Fruit fly (Drosophila melanogaster) whole organism, pupa: Measurements from ENCODE around the gene Prdm13.

Experiments
- CG10348 ChIP-seq: fragments of 200-800 bp; sonication (Bioruptor generic); IDR thresholded peaks from 2 replicates; pipeline ENCODE4 v1.3.6; 2022; ENCODE audit warnings: missing biosample characterization, missing genetic modification characterization
- CG12605 ChIP-seq: fragments of 200-800 bp; sonication (Bioruptor generic); IDR thresholded peaks from 2 replicates; pipeline ENCODE4 v1.3.6; 2022; ENCODE audit warnings: missing biosample characterization, missing genetic modification characterization
- CG14655 ChIP-seq: fragments of 200-800 bp; sonication (Bioruptor generic); optimal IDR thresholded peaks from 3 replicates; lab custom pipeline; 2017; ENCODE audit warnings: mild to moderate bottlenecking, missing biosample characterization, missing genetic modification reagents, missing genetic modification characterization
- CG15710 ChIP-seq: fragments of 200-800 bp; sonication (Bioruptor generic); optimal IDR thresholded peaks from 2 replicates; lab custom pipeline; 2018; ENCODE audit warnings: missing biosample characterization, mild to moderate bottlenecking, missing genetic modification characterization, moderate library complexity
- CG17806 ChIP-seq: fragments of 200-800 bp; sonication (Bioruptor generic); optimal IDR thresholded peaks from 2 replicates; lab custom pipeline; 2018; ENCODE audit warnings: missing biosample characterization, mild to moderate bottlenecking, missing genetic modification characterization, moderate library complexity
- CG34367 ChIP-seq: fragments of 200-800 bp; sonication (Bioruptor generic); optimal IDR thresholded peaks from 2 replicates; lab custom pipeline; 2018; ENCODE audit warnings: missing biosample characterization, mild to moderate bottlenecking, missing genetic modification characterization
- CG4496 ChIP-seq: fragments of 200-800 bp; sonication (Bioruptor generic); IDR thresholded peaks from 3 replicates; pipeline ENCODE4 v1.3.6; 2022; ENCODE audit warnings: missing biosample characterization, missing genetic modification characterization
- CG8159 ChIP-seq: fragments of 200-800 bp; sonication (Bioruptor generic); optimal IDR thresholded peaks from 3 replicates; lab custom pipeline; 2018; ENCODE audit warnings: missing biosample characterization, mild to moderate bottlenecking, missing genetic modification characterization, moderate library complexity
- CG9948 ChIP-seq: fragments of 200-800 bp; sonication (Bioruptor generic); optimal IDR thresholded peaks from 2 replicates; lab custom pipeline; 2018; ENCODE audit warnings: missing biosample characterization, mild to moderate bottlenecking, missing genetic modification characterization, moderate library complexity
- D1 ChIP-seq: fragments of 200-800 bp; sonication (Bioruptor generic); optimal IDR thresholded peaks from 2 replicates; lab custom pipeline; 2018; ENCODE audit warnings: missing biosample characterization, mild to moderate bottlenecking, missing genetic modification characterization, moderate library complexity
- EcR ChIP-seq: fragments of 200-800 bp; sonication (Bioruptor generic); optimal IDR thresholded peaks from 3 replicates; lab custom pipeline; 2019; ENCODE audit warnings: missing biosample characterization, missing genetic modification characterization, mild to moderate bottlenecking, moderate library complexity, missing genetic modification reagents
- Ets98B ChIP-seq: fragments of 200-800 bp; sonication (Bioruptor generic); IDR thresholded peaks from 2 replicates; pipeline ENCODE4 v1.3.6; 2022; ENCODE audit warnings: missing biosample characterization, missing genetic modification characterization
- Pif1A ChIP-seq: fragments of 200-800 bp; sonication (Bioruptor generic); optimal IDR thresholded peaks from 3 replicates; lab custom pipeline; 2016; ENCODE audit warnings: missing biosample characterization, missing genetic modification characterization
- Pif1B ChIP-seq: fragments of 200-800 bp; sonication (Bioruptor generic); optimal IDR thresholded peaks from 3 replicates; lab custom pipeline; 2016; ENCODE audit warnings: missing biosample characterization, missing genetic modification characterization
- Snoo ChIP-seq: fragments of 200-800 bp; sonication (Bioruptor generic); optimal IDR thresholded peaks from 3 replicates; lab custom pipeline; 2017; ENCODE audit warnings: missing biosample characterization, mild to moderate bottlenecking, missing genetic modification characterization, inconsistent platforms
- fd96Ca ChIP-seq: fragments of 200-800 bp; sonication (Bioruptor generic); IDR thresholded peaks from 3 replicates; pipeline ENCODE4 v1.3.6; 2022; ENCODE audit warnings: missing biosample characterization, missing genetic modification characterization
- gl ChIP-seq: fragments of 200-800 bp; sonication (Bioruptor generic); optimal IDR thresholded peaks from 2 replicates; lab custom pipeline; 2018; ENCODE audit warnings: missing biosample characterization, mild to moderate bottlenecking, missing genetic modification characterization
- rn ChIP-seq: fragments of 200-800 bp; sonication (Bioruptor generic); IDR thresholded peaks from 2 replicates; pipeline ENCODE4 v1.3.6; 2022; ENCODE audit warnings: missing biosample characterization, missing genetic modification characterization

Prdm13 gene

DNA sequence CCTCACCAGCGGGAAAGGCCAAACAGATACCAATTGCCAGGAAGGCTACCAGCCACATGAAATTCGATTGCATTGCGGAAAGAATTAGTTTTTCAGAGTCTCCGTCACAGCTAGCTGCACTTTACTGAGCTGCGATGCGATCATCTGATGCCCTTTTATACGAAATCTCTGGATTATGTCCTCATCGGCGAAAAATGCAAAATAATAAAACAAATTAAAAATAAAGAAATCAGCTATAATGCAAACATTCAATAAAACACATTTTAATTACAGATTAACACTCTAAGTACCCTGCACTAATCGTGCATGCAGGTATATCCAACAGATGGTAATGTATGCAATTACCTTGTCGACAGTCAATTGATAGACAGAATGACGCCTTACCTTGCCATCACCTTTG, 30.9 kb upstream of the Prdm13 start, which contains the start of gene Cpr65Au:
TSS of gene Cpr65Au (minus strand) at position 101 of the 400 bp plus-strand sequence.
- no peak for TF ChIP-seq EcR
- TF ChIP-seq rn (GFP tag; lab: Robert Waterston, UW), result 0 out of 2 replicates have a peak, but pooled peaks have one; percentile 9
- TF ChIP-seq CG4496 (GFP tag; lab: Robert Waterston, UW), result no peak
- TF ChIP-seq CG10348 (GFP tag; lab: Robert Waterston, UW), result no peak
- TF ChIP-seq gl, result no peak
- no peak for TF ChIP-seq Snoo (tag; lab: Kevin White, UChicago)

DNA sequence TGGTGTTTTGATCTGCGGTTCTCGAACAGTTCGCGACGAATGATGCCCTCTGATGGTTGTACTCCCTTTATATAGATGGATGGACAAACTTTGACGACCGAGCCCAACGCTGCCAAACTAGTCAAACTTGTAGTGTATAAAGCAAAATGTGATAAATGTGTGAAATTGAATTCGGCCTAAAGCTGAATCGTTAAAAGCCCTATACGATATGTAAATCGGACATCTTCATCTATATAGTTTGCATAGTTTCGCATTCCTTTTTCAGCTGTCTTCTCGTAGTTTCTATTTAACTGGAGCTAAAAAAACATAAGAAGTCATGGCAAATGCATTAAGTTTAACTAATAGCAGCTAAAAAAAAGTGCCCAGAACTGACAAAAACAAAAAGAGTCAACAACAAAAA, 29.4 kb upstream of the Prdm13 start, which contains the start of gene Lcp65Ag2:
TSS of gene Lcp65Ag2 (minus strand) at position 48 of the 400 bp plus-strand sequence.
- TF ChIP-seq CG17806 (tag; lab: Kevin White, UChicago), result no peak

DNA sequence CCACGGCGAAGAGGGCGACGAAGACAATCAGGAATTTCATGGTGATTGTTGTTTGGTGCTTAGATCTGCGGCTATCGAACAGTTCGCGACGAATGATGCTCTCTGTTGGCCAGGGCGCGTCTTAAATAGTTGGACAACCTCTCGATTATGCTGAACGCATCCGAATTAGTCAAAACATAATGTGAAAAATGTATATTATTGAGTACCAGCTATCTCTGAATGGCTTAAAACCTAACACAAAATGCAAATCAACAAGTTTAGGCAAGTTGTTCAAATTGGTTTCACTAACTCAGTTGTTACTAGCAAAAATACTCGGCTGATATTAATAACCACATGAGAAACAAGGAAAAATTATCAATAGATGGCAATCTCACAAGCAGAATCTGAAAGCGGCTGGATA, 27.8 kb upstream of the Prdm13 start, which contains the start of gene Lcp65Ag1:
TSS of gene Lcp65Ag1 (minus strand) at position 101 of the 400 bp plus-strand sequence.
- TF ChIP-seq CG34367 (tag; lab: Kevin White, UChicago) (no peak), CG10348 (GFP tag; lab: Robert Waterston, UW) (no peak), CG8159 (no peak)

DNA sequence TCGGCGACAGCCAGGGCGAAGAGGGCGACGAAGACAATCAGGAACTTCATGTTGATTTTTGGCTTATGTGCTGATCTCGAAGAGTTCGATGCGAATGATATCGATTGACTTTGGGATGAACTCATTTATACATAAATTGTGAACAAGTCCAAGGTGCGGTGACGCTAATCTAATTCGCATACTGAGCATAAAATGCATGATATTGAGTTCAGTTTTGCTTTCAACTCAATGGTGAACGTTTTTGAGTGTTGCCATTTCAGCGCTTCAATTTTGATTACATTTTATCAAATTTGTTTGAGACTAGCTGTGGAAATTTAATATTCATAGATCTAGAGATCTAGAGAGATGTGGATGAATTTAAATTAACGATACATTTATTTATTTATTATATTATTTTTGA, 26.2 kb upstream of the Prdm13 start, which contains the start of gene Lcp65Af:
TSS of gene Lcp65Af (minus strand) at position 101 of the 400 bp plus-strand sequence.
- no peak for TF ChIP-seq CG34367 (tag; lab: Kevin White, UChicago)
- no peak for TF ChIP-seq EcR
- no peak for TF ChIP-seq D1 (tag; lab: Kevin White, UChicago)
- no peak for TF ChIP-seq Pif1A (GFP tag; lab: Kevin White, UChicago)
- TF ChIP-seq CG14655, result no peak
- no peak for TF ChIP-seq CG4496 (GFP tag; lab: Robert Waterston, UW)
- TF ChIP-seq, all 21 proteins: peak for 0

DNA sequence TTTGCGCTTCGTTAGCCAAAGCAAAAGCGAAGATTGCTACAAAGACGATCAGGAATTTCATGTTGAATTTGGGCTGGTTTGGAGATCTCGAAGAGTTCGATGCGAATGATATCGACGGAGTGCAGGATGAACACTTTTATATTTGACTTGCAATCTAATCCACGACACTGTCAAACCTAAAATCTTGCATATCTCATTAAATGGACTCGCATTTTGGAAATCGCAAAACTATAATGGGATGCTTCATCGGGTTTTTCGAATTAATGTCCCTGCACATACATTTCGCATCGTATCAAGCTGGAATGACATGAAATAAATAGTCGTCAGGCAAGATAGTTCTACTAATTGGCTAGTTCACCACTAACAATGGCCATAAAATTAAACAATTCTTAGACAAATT, 24.9 kb upstream of the Prdm13 start, which contains the start of gene Lcp65Ae:
TSS of gene Lcp65Ae (minus strand) at position 101 of the 400 bp plus-strand sequence.
- TF ChIP-seq rn (GFP tag; lab: Robert Waterston, UW), result no peak
- TF ChIP-seq D1 (tag; lab: Kevin White, UChicago), result no peak
- no peak for TF ChIP-seq Pif1B (GFP tag; lab: Kevin White, UChicago)
- no peak for TF ChIP-seq CG9948 (tag; lab: Kevin White, UChicago)
- TF ChIP-seq CG34367 (tag; lab: Kevin White, UChicago), result no peak
- no peak for TF ChIP-seq gl
- TF ChIP-seq fd96Ca (GFP tag; lab: Robert Waterston, UW), result no peak

DNA sequence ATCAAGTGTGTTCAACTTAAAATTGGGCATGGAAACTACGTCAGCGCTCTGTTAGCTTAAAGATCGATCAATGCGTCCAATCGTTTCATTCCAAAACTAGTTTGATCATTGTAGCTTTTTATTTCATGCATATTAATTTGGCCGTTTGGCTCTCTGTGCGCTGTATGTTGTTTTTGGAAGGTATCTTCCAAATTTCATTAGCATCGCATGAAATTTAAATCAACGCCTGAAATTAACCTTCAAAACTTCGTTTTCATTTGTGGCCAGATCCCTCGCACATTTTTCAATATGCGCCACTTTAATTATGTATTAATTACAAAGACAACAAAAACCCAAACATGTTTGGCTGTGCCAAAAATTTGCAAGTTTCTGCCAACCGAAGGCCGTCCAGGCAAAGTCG, 24.3 kb upstream of the Prdm13 start:
- TF ChIP-seq D1 (tag; lab: Kevin White, UChicago), result no peak
- TF ChIP-seq CG10348 (GFP tag; lab: Robert Waterston, UW), result no peak
- TF ChIP-seq Ets98B, result no peak
- TF ChIP-seq CG14655, result no peak
- no peak for TF ChIP-seq fd96Ca (GFP tag; lab: Robert Waterston, UW)
- no peak for TF ChIP-seq CG12605 (GFP tag; lab: Robert Waterston, UW)
- no peak for TF ChIP-seq CG4496 (GFP tag; lab: Robert Waterston, UW)
- TF ChIP-seq CG17806 (tag; lab: Kevin White, UChicago), result no peak
- TF ChIP-seq CG34367 (tag; lab: Kevin White, UChicago), result no peak
- TF ChIP-seq rn (GFP tag; lab: Robert Waterston, UW), result no peak
- no peak for TF ChIP-seq CG8159
- TF ChIP-seq Pif1B (GFP tag; lab: Kevin White, UChicago), result no peak
- TF ChIP-seq gl, result no peak

DNA sequence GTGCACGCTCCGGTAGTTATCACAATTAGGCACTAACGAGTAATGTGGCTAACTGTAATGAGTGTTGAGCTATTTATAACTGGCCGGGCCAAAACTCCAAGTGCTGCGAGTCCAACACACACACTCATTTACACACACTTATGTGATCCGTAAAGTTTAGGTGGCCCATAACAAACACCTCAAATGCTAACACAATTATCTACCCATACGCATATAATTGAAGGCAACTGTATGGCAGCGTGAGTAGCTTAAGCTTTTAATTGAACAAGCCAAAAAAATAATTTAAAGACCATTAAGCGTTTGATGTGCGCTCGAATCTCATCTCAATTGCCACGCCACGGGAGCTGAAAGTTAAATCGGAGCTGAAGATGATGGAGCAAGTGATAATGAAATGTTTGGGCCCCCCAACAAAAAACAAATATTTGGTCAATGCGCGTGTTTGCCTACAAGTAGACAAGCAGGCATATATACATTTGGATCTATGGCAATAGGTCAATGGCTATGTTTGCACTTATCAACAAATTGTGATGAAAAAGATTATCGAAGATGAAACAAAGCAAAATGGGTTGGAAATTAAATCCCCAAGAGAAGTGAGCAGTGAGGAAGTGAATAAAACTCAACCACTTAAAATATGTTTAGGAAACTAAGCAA, 22.9 kb upstream of the Prdm13 start, which contains the start of gene Cpr65Av:
TSS of gene Cpr65Av (minus strand) at position 51 of the 651 bp plus-strand sequence.
- no peak for TF ChIP-seq CG15710 (tag; lab: Kevin White, UChicago)
- no peak for TF ChIP-seq CG17806 (tag; lab: Kevin White, UChicago)
- TF ChIP-seq Ets98B, result no peak
- TF ChIP-seq CG8159, result no peak

DNA sequence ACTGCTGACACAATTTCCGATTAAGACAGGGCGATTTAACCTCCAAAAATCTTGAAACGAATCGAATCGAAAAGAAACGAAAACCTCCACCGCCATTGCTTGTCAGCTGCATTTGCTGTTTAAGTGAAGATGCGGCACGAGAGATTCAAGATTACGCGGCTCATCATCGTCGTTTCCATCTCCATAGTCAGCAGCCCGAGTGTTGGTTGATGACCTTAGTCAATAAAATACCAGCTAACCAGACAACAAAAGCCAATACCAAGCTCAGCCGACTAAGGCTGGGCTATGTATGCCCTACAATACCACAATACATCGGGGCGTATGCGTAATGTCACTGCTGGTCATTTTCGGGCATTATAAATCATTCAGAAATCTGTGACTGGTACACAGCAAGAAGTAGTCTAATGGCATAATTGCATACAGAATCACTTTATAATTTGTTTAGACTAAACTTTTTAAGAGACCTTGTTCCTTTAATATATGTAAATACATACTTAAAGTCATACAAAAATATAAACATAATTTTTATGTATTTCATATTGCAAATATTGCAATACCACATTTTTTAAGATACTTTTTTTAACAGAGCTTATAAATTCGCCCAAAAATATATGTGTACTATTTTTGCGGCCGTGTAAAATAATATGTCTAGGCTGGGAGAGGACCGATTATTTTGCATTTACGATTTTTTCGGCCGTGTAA, 22.0 kb upstream of the Prdm13 start:
- TF ChIP-seq CG15710 (tag; lab: Kevin White, UChicago) (no peak), D1 (tag; lab: Kevin White, UChicago) (no peak), EcR (peak; percentile 69), CG8159 (peak; percentile 8)
